Fruit fly (Drosophila melanogaster): ENCODE results near the gene tgo.

Gene tgo

DNA sequence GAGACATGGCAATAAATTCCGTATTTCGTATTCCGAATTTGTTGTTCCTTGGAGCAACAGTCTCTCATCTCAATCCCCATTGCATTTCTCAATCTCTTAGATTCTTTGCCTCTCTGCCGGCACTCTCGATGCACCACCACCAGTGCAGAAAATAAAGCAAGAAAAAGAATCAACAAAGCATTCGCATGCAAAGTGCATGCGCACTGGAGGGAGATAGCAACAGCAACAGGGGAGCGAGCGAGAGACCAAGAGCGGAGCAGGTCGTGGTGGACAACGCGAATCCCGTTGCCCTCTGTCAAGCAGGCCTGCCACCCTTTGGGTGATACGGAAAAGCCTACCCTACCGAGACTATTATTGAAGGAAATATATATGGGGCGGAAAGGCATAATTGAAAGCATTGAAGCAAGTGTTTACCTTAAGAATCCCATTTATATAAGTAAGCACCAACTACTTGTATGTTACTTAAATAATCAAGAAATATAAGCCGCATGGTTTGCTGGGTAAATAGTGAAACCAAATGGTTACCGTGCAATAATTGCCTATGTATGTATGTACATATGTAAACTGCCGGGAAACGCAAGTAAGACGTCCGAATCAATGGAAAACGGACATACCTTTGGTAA lies 36.7 kb upstream of the tgo start (continued):
- TF ChIP-seq OdsH (GFP tag; optimal IDR thresholded peaks at IDR 0.05), result peak; percentile 6
- TF ChIP-seq eg (GFP tag; IDR thresholded peaks at IDR 0.05), result no peak
- peak; percentile 11 for TF ChIP-seq fd85E (GFP tag; optimal IDR thresholded peaks at IDR 0.05)
- no peak for TF ChIP-seq lz (GFP tag; optimal IDR thresholded peaks at IDR 0.05)
- TF ChIP-seq CG4318 (GFP tag; optimal IDR thresholded peaks at IDR 0.05), result no peak
- TF ChIP-seq ss (GFP tag; optimal IDR thresholded peaks at IDR 0.05), result peak; percentile 81 to 83
- TF ChIP-seq CG34406 (GFP tag; optimal IDR thresholded peaks at IDR 0.05), result no peak
- no peak for TF ChIP-seq Hr38 (GFP tag; optimal IDR thresholded peaks at IDR 0.05)
- TF ChIP-seq CG8632 (GFP tag; optimal IDR thresholded peaks at IDR 0.05), result no peak
- no peak for TF ChIP-seq vri (GFP tag; optimal IDR thresholded peaks at IDR 0.05)
- TF ChIP-seq Ets21C (GFP tag; optimal IDR thresholded peaks at IDR 0.05), result no peak
- TF ChIP-seq CG9139 (GFP tag; optimal IDR thresholded peaks at IDR 0.05), result peak; percentile 72
- no peak for TF ChIP-seq Gug (GFP tag; IDR thresholded peaks at IDR 0.05)
- TF ChIP-seq svp (GFP tag), result peak; percentile 92
- peak; percentile 68 for TF ChIP-seq Sox14 (GFP tag; optimal IDR thresholded peaks at IDR 0.05)
- peak; percentile 78 for TF ChIP-seq Eip78C (GFP tag)
- no peak for TF ChIP-seq topi (GFP tag; optimal IDR thresholded peaks at IDR 0.05)
- peak; percentile 15 for TF ChIP-seq CG7368 (GFP tag; optimal IDR thresholded peaks at IDR 0.05)
- peak; percentile 30 for TF ChIP-seq fd59A (GFP tag; optimal IDR thresholded peaks at IDR 0.05)
- no peak for TF ChIP-seq CG31627 (GFP tag; optimal IDR thresholded peaks at IDR 0.05)
- TF ChIP-seq CG3032 (tag; optimal IDR thresholded peaks at IDR 0.05), result peak; percentile 59
- no peak for TF ChIP-seq CG11294 (GFP tag; IDR thresholded peaks at IDR 0.05)
- TF ChIP-seq Eip93F (GFP tag; optimal IDR thresholded peaks at IDR 0.05), result peak; percentile 19
- peak; percentile 74 for TF ChIP-seq CG6808 (GFP tag; optimal IDR thresholded peaks at IDR 0.05)
- TF ChIP-seq CG11902 (GFP tag; optimal IDR thresholded peaks at IDR 0.05), result no peak
- peak; percentile 9 for TF ChIP-seq CG6792 (GFP tag; optimal IDR thresholded peaks at IDR 0.05)
- peak; percentile 74 for TF ChIP-seq CG1621 (tag; optimal IDR thresholded peaks at IDR 0.05)
- TF ChIP-seq achi (GFP tag; optimal IDR thresholded peaks at IDR 0.05), result no peak
- TF ChIP-seq CG16779 (tag; optimal IDR thresholded peaks at IDR 0.05), result peak; percentile 55
- TF ChIP-seq dsx (GFP tag; optimal IDR thresholded peaks at IDR 0.05; ENCODE audit: poor library complexity, severe bottlenecking), result peak; percentile 67
- TF ChIP-seq net (GFP tag; optimal IDR thresholded peaks at IDR 0.05), result peak; percentile 13

DNA sequence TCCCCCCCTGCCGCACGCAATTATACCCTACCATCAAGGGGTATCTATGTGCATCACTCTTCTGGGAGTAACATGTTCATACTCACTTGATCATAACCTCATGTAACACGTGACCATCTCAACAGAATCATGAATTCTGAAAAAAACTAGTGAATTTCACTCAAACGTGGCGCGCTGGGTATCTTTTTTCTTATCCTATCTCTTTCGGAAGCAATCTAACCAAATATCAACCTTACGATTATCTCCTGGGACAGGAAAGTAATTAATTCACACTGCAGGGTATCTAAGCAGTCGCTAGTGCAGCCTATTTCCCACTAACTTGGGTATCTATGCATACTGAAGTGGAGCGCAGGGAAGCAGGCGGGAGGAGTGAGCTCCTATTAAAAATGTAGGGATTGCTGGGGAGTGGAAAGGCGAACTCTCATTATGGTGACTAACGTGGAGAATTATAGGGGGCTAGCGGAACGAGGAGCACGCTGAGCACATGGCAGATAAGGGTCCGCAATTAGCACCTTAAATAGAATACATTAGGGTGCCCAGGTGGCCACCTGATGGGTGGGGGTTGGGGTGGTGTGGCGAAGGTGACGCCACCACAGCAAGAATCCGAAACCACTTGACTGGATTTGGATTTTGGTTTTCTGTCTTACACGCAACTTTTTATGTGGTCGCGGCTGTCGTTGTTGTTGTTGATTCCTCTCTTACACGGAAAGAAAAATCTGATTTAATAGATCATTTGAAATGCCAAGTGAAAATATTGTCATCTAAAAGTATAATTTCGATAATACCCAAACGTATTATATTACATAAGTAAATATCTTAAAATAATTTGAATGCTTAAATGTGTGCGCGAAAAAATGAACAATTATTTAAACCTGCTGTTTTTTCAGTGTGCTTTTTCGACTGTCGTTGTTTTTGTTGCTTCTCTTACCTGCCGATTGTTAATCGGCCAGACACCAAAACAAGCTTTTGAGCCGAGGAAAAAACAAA lies 35.6 kb upstream of the tgo start:
- peak; percentile 90 for TF ChIP-seq CG3919 (GFP tag; optimal IDR thresholded peaks at IDR 0.05)
- peak; percentile 54 for TF ChIP-seq CG1621 (tag; optimal IDR thresholded peaks at IDR 0.05)
- peak; percentile 89 for TF ChIP-seq Ets96B (tag; optimal IDR thresholded peaks at IDR 0.05)
- TF ChIP-seq CG31627 (GFP tag; optimal IDR thresholded peaks at IDR 0.05), result peak; percentile 89
- TF ChIP-seq cyc (GFP tag; optimal IDR thresholded peaks at IDR 0.05), result peak; percentile 90
- TF ChIP-seq pdm3 (GFP tag; optimal IDR thresholded peaks at IDR 0.05), result peak; percentile 87
- TF ChIP-seq CG15336 (GFP tag; IDR thresholded peaks at IDR 0.05), result no peak
- TF ChIP-seq Hr38 (GFP tag; optimal IDR thresholded peaks at IDR 0.05), result no peak
- no peak for TF ChIP-seq CG8119 (GFP tag; IDR thresholded peaks at IDR 0.05)
- TF ChIP-seq CG9139 (GFP tag; optimal IDR thresholded peaks at IDR 0.05), result peak; percentile 85
- TF ChIP-seq net (GFP tag; optimal IDR thresholded peaks at IDR 0.05), result peak; percentile 87
- peak; percentile 86 for TF ChIP-seq Eip75B (GFP tag; optimal IDR thresholded peaks at IDR 0.05)
- peak; percentile 91 for TF ChIP-seq achi (GFP tag; optimal IDR thresholded peaks at IDR 0.05)
- peak; percentile 90 for TF ChIP-seq CG8632 (GFP tag; optimal IDR thresholded peaks at IDR 0.05)
- TF ChIP-seq Eip93F (GFP tag; optimal IDR thresholded peaks at IDR 0.05), result peak; percentile 89
- peak; percentile 99 for TF ChIP-seq Eip78C (GFP tag)
- TF ChIP-seq CG34406 (GFP tag; optimal IDR thresholded peaks at IDR 0.05), result peak; percentile 90
- no peak for TF ChIP-seq eg (GFP tag; IDR thresholded peaks at IDR 0.05)
- peak; percentile 89 for TF ChIP-seq CG6276 (GFP tag; optimal IDR thresholded peaks at IDR 0.05)
- TF ChIP-seq Gug (GFP tag; IDR thresholded peaks at IDR 0.05), result no peak
- TF ChIP-seq Sox15 (GFP tag; optimal IDR thresholded peaks at IDR 0.05), result peak; percentile 80
- peak; percentile 94 for TF ChIP-seq esn (GFP tag; optimal IDR thresholded peaks at IDR 0.05)
- peak; percentile 89 for TF ChIP-seq CG6808 (GFP tag; optimal IDR thresholded peaks at IDR 0.05)
- TF ChIP-seq CG32006 (GFP tag; optimal IDR thresholded peaks at IDR 0.05), result peak; percentile 87
- TF ChIP-seq CG16779 (tag; optimal IDR thresholded peaks at IDR 0.05), result peak; percentile 78
- TF ChIP-seq fkh (GFP tag; optimal IDR thresholded peaks at IDR 0.05), result peak; percentile 29
- TF ChIP-seq svp (GFP tag), result peak; percentile 94
- peak; percentile 83 for TF ChIP-seq spab (GFP tag; optimal IDR thresholded peaks at IDR 0.05)
- TF ChIP-seq CG11762 (GFP tag; optimal IDR thresholded peaks at IDR 0.05; ENCODE audit: insufficient read depth), result peak; percentile 80
- peak; percentile 93 for TF ChIP-seq Smox (GFP tag; optimal IDR thresholded peaks at IDR 0.05)

All from whole organism, prepupa.